Worm (Caenorhabditis elegans): Measurements from ENCODE around the gene F25B3.4.

The F25B3.4 gene

DNA sequence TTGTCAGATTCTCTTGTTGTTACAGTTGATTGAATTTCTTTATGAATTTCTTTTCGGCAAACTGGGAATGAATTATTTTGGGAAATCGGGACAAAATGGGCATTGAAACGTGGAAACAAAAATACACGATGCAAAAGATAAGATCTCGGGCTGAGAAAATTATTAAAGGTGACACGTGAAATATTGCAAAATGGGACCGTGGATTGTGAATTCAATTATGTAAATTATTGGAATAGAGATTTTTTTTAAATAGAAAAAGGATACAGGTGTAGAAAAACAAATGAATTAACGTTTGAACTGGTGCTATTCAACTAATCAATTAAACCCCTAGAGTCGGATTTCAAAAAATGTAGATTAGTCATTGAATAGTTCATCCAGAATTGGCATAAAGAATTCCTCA lies at the start of gene F25B3.4:
TSS of gene F25B3.4 (minus strand) at position 101 of the 400 bp plus-strand sequence.
- TF ChIP-seq hnd-1 (tag; optimal IDR thresholded peaks at IDR 0.05) (no peak), ceh-13 (GFP tag; optimal IDR thresholded peaks at IDR 0.05) (no peak), hmg-4 (GFP tag; optimal IDR thresholded peaks at IDR 0.05) (no peak)

DNA sequence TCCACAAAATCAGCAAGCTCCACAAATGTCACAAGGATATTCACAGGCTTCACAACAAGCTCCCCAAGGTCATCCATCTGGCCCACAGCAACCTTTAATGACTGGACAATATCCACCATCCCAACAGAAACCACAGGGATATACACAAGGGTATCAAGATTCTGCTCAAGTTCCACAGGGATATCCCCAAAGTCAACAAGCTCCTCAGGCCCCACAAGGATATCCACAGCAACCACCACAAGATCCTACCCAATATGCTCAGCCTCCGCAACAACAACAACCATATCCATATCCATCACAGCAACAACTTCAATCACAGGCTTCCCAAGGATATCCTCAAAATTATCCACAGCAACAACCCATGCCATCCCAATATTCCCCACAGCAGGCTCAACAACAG lies 48.1 kb upstream of the F25B3.4 start:
- TF ChIP-seq tbx-11 (GFP tag; IDR thresholded peaks at IDR 0.05) (no peak), scrt-1 (GFP tag; IDR thresholded peaks at IDR 0.05) (no peak), hmg-4 (GFP tag; optimal IDR thresholded peaks at IDR 0.05) (peak; percentile 17), tbx-37 (GFP tag; conservative IDR thresholded peaks at IDR 0.05) (no peak), ama-1 (optimal IDR thresholded peaks at IDR 0.05) (no peak), pes-1 (GFP tag; IDR thresholded peaks at IDR 0.05) (no peak)

DNA sequence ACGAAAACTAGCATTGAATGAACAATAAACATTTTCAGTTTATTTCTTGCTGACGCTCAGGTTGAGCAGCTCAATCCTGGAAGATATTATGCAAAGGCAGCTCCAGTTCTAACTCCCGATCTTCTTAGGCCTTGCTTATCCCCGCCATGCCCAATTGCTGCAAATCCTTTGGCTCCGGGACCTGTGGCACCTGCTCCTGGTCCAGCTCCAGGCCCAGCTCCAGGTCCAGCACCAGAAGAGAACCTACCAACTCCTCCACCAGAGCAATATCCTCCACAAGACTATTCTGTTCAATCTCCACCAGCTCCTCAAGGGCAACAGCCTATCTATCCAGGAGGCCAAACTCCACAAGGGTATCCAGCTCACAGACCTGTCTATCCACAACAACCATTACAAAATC lies 47.5 kb upstream of the F25B3.4 start:
- TF ChIP-seq ets-7 (tag; optimal IDR thresholded peaks at IDR 0.05) (no peak), hmg-4 (GFP tag; optimal IDR thresholded peaks at IDR 0.05) (no peak)

DNA sequence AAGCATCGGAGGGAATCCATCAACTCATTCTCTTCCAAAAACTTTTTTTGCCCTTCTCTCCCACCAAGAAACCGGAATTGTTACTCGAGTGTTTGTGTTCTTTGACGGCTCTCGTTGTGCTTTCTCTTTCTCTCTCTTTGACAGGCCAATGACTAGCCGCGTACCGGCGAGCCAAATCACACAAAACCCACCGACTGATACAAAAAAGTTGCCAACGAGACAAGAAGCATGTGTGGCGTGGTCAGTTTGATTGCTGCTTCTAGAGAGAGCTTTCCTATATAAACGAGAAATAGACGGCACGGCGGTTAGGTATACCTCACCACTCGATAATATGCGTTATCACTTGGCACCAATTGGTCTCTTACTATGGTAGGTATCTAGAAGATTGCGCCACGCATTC lies 47.1 kb upstream of the F25B3.4 start, which contains the start of gene pqn-63:
TSS of gene pqn-63 (plus strand) at position 307 of the 400 bp plus-strand sequence.
- TF ChIP-seq tbx-11 (GFP tag; IDR thresholded peaks at IDR 0.05) = no peak
- no peak for TF ChIP-seq flt-1 (GFP tag; IDR thresholded peaks at IDR 0.05)
- TF ChIP-seq hmbx-1 (tag; optimal IDR thresholded peaks at IDR 0.05) = no peak
- TF ChIP-seq hmg-4 (GFP tag; optimal IDR thresholded peaks at IDR 0.05) = no peak
- TF ChIP-seq ets-7 (tag; optimal IDR thresholded peaks at IDR 0.05) = no peak
- no peak for TF ChIP-seq ama-1 (optimal IDR thresholded peaks at IDR 0.05)
- TF ChIP-seq aly-1 (tag; optimal IDR thresholded peaks at IDR 0.05) = no peak
- no peak for TF ChIP-seq B0310.2 (tag; optimal IDR thresholded peaks at IDR 0.05)
- TF ChIP-seq ceh-13 (GFP tag; optimal IDR thresholded peaks at IDR 0.05) = no peak
- TF ChIP-seq ceh-36 (tag; optimal IDR thresholded peaks at IDR 0.05) = no peak
- no peak for TF ChIP-seq pes-1 (GFP tag; IDR thresholded peaks at IDR 0.05)
- TF ChIP-seq tra-4 (tag; optimal IDR thresholded peaks at IDR 0.05) = no peak

DNA sequence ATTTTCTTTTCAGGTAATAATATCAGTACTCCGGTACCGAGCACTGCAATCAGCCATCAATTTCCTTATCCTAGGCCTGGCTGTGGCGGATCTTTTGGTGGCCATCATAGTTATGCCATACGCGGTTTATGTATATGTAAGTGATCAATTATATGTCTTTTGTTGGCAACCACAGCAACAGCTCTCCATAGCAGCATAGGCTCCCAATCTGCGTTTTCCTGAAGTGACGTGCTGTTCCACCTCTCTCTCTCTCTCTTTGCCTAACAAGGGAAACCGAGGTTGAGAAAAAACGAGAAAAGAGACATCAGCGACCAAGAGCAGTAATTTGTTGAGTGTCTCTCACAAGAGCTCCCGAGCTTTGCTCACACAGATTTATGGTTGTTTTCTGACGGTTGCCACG lies 40.6 kb upstream of the F25B3.4 start:
- no peak for TF ChIP-seq tra-4 (tag; optimal IDR thresholded peaks at IDR 0.05)
- TF ChIP-seq flt-1 (GFP tag; IDR thresholded peaks at IDR 0.05) = no peak
- TF ChIP-seq tbx-11 (GFP tag; IDR thresholded peaks at IDR 0.05) = no peak
- TF ChIP-seq ama-1 (optimal IDR thresholded peaks at IDR 0.05) = no peak
- no peak for TF ChIP-seq B0310.2 (tag; optimal IDR thresholded peaks at IDR 0.05)
- no peak for TF ChIP-seq scrt-1 (GFP tag; IDR thresholded peaks at IDR 0.05)
- no peak for TF ChIP-seq F13C5.2 (tag; optimal IDR thresholded peaks at IDR 0.05)
- no peak for TF ChIP-seq hmbx-1 (tag; optimal IDR thresholded peaks at IDR 0.05)

DNA sequence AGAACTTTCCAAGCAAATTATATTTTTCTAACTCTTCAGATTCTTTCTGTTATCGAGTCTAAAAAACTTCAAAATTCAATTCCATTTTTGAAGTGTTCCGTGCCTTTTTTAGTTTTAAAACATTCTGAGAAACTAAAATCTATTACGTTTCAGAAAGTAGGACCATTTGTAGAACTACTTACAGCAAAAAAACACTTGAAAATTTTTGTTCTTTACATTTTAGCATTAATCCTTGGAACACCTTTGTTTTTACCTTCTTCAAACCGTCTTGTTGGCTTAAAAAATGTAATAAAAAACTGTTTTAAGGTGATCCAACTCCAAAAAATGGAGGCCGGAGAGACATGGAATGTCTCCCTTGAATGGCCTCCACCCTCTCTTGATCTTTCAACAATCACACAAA lies 39.6 kb upstream of the F25B3.4 start, which contains the start of gene dop-2:
TSS of gene dop-2 (plus strand) at position 301 of the 400 bp plus-strand sequence.
- TF ChIP-seq ceh-36 (tag; optimal IDR thresholded peaks at IDR 0.05) (no peak), ets-7 (tag; optimal IDR thresholded peaks at IDR 0.05) (no peak), ceh-13 (GFP tag; optimal IDR thresholded peaks at IDR 0.05) (no peak), ama-1 (optimal IDR thresholded peaks at IDR 0.05) (no peak), hmg-4 (GFP tag; optimal IDR thresholded peaks at IDR 0.05) (no peak)

DNA sequence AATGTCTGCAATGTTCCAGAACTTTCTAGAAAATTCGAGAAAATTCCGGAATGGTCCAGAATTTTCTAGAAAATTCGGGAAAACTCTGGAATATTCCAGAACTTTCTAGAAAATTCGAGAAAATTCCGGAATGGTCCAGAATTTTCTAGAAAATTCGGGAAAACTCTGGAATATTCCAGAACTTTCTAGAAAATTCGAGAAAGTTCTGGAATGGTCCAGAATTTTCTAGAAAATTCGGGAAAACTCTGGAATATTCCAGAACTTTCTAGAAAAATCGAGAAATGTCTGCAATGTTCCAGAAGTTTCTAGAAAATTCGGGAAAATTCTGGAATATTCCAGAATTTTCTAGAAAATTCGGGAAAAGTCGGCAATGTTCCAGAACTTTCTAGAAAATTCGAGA lies 34.9 kb upstream of the F25B3.4 start:
- TF ChIP-seq pes-1 (GFP tag; IDR thresholded peaks at IDR 0.05) = 0 out of 2 replicates have a peak, but pooled peaks have one; percentile 47

DNA sequence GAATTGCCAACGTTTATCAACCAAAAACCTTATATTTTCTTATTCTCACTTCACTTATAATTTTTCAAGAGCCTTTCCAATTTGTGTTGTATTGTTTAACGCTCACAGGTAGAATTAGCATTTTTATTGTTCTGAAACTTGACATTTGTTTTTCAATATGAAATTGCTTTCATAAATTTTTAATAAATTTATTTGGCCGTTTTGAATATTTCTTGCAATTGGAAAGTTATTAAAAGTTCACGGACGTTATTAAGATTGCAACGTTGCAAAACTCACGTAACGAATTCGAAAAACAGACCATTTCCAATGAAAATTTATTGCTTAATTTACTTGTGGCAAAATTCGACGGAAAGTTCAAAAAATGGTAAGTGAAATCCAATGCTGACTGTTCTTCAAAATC lies 21.7 kb upstream of the F25B3.4 start, which contains the start of gene K09G1.2:
TSS of gene K09G1.2 (plus strand) at position 301 of the 400 bp plus-strand sequence.
- no peak for TF ChIP-seq ceh-13 (GFP tag; optimal IDR thresholded peaks at IDR 0.05)
- TF ChIP-seq tbx-11 (GFP tag; IDR thresholded peaks at IDR 0.05) = no peak
- no peak for TF ChIP-seq hmg-4 (GFP tag; optimal IDR thresholded peaks at IDR 0.05)
- no peak for TF ChIP-seq F13C5.2 (tag; optimal IDR thresholded peaks at IDR 0.05)

DNA sequence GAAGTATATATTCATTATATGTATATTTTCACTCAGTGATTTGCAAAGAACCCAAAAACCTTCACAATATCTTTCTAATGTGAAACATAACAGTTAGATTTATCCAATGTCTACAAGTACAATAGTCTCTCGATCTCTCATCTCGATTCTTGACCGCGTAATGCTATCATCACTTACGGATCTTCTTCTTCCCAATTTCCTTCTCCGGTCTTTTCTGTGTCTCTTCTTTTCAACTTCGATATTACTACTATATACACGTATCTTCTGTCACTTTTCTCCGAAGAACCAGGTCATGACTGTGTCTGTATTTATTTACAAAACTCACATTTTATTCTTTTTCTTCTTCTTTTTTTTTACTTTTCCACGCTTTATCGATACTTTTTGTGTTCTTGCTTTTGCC lies 20.0 kb upstream of the F25B3.4 start:
- TF ChIP-seq F13C5.2 (tag; optimal IDR thresholded peaks at IDR 0.05) (no peak), tra-4 (tag; optimal IDR thresholded peaks at IDR 0.05) (no peak), scrt-1 (GFP tag; IDR thresholded peaks at IDR 0.05) (no peak), ama-1 (optimal IDR thresholded peaks at IDR 0.05) (no peak), aly-1 (tag; optimal IDR thresholded peaks at IDR 0.05) (no peak), sea-1 (GFP tag; conservative IDR thresholded peaks at IDR 0.05) (no peak), hmbx-1 (tag; optimal IDR thresholded peaks at IDR 0.05) (no peak), flt-1 (GFP tag; IDR thresholded peaks at IDR 0.05) (no peak), pes-1 (GFP tag; IDR thresholded peaks at IDR 0.05) (no peak), hnd-1 (tag; optimal IDR thresholded peaks at IDR 0.05) (no peak), ceh-13 (GFP tag; optimal IDR thresholded peaks at IDR 0.05) (no peak), B0310.2 (tag; optimal IDR thresholded peaks at IDR 0.05) (no peak), hmg-4 (GFP tag; optimal IDR thresholded peaks at IDR 0.05) (no peak)

DNA sequence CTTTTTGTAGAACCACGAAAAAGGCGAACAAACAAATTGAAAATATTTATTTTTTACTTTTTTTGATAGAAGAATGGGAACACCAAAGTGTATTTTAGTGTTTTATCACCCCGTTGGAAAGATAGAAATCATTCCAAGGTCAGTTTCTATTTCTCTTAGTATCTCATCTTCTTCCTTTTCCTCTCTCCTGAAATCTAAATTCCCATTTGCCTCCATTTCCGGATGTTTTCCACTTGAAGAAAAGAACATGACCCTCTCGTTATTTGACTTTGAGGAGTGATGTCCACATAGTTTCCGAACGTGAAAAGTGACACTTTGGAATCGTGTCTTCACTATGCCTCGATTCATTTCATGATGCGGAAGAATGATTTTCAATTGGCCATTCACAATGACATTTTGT lies 19.0 kb upstream of the F25B3.4 start:
- TF ChIP-seq tbx-11 (GFP tag; IDR thresholded peaks at IDR 0.05) (no peak), tra-4 (tag; optimal IDR thresholded peaks at IDR 0.05) (no peak), pes-1 (GFP tag; IDR thresholded peaks at IDR 0.05) (no peak), ama-1 (optimal IDR thresholded peaks at IDR 0.05) (no peak)

Data from whole organism, early embryonic.